Fruit fly (Drosophila melanogaster): ENCODE data around the gene Dhod.

dm6 chr3R:8701197-8701596, 48.5 kb upstream of the Dhod start:
- no peak for TF ChIP-seq Eip93F (GFP tag; optimal IDR thresholded peaks at IDR 0.05)
- TF ChIP-seq Blimp-1 (GFP tag; optimal IDR thresholded peaks at IDR 0.05), result no peak
- no peak for TF ChIP-seq Lpt (GFP tag; optimal IDR thresholded peaks at IDR 0.05)
- TF ChIP-seq topi (GFP tag; optimal IDR thresholded peaks at IDR 0.05), result no peak
- TF ChIP-seq spab (GFP tag; optimal IDR thresholded peaks at IDR 0.05), result no peak
- TF ChIP-seq CG11294 (GFP tag; IDR thresholded peaks at IDR 0.05), result no peak
- no peak for TF ChIP-seq eg (GFP tag; IDR thresholded peaks at IDR 0.05)
- no peak for TF ChIP-seq Smox (GFP tag; optimal IDR thresholded peaks at IDR 0.05)
- no peak for TF ChIP-seq CG4318 (GFP tag; optimal IDR thresholded peaks at IDR 0.05)
- TF ChIP-seq CG7368 (GFP tag; optimal IDR thresholded peaks at IDR 0.05), result no peak
- no peak for TF ChIP-seq Ets21C (GFP tag; optimal IDR thresholded peaks at IDR 0.05)
- no peak for TF ChIP-seq ss (GFP tag; optimal IDR thresholded peaks at IDR 0.05)
- no peak for TF ChIP-seq Eip75B (GFP tag; optimal IDR thresholded peaks at IDR 0.05)
- TF ChIP-seq CG8119 (GFP tag; IDR thresholded peaks at IDR 0.05), result no peak

All from whole organism, prepupa.